Fruit fly (Drosophila melanogaster): Measurements from ENCODE around the gene Stat92E.

Gene Stat92E

DNA sequence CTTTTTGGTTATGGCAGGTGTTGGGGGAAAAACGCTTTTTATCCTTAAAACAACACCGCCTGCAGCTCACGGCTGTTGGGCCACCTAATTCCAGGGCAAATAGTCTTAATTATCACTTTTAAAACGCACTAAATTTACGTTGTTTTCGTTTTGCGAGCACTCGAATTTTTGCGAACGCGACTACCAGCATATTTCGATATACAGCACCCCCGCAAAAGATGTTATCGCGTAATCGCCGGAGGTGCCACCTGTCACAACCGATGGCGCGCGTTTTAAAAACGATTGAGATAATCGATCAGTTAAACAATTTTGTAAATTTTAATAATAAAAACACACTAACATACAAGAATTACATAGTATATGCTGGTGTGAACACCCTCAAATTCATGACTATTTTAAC lies at the start of gene Stat92E:
Gene Stat92E, minus strand, starts transcription at position 219 of the 400 bp plus-strand sequence.
- TF ChIP-seq CG17801 (GFP tag; optimal IDR thresholded peaks at IDR 0.05; ENCODE audit: partially characterized antibody): no peak

DNA sequence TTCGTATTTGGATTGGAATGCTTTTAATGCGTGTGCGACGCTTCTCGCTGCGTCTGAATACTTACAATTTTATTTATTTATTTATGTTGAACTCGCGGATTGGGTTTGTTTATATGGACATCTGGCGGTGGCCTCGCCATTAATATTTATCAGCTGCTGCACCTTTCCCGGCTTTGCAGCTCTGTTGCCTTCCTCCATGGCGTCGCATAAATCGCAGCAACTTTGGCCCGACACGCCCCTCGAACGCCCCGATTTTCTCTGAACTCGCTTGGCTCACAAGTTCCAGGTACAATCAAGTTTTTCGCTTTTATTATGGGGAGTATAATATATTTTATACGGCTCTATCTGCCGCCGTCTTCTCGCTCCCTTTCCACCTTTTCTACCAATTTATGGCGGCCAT lies 48.0 kb upstream of the Stat92E start:
- no peak for TF ChIP-seq CG17801 (GFP tag; optimal IDR thresholded peaks at IDR 0.05; ENCODE audit: partially characterized antibody)

DNA sequence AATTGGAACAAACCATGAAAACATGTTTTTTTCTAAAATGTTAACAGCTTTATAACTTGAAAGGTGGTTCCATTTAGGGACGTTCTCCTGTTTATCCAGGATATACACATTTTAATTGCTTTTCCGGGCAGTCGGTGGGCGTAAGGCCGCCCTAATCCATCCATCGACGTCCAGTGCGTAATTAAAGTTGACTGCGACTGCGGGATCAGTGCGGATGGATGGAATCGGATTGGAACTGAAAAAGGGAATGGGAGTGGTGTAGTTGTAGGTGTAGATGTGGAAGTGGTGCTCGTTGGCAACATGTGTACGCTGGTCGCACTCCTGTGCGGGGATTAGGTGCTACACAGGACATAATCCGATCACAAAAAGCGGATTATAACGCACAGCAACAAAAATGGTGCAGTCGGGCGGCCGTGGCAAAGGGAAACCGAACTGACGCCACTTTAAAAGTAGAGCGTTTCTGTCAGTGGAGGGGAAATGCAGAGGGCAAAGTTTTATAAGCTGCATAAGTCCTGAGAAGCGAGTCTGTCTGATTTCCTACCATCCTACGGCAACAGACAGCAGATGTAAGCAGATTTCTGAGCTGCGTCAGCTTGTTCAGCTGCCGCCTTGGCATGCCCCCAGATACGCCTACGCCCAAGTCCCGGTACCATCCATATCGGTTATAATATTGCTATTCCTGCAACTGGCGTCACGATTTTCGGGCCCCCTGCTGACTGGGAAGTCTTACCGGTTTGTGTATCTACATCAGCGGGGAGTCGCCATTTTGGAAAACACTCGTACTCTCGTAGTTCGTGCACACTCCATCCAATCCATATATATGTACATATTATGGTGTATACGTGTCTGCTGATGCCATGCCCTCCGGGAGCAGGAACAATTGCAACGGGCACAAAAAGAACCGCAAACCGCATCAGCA lies 45.6 kb upstream of the Stat92E start:
- no peak for TF ChIP-seq CG17801 (GFP tag; optimal IDR thresholded peaks at IDR 0.05; ENCODE audit: partially characterized antibody)

DNA sequence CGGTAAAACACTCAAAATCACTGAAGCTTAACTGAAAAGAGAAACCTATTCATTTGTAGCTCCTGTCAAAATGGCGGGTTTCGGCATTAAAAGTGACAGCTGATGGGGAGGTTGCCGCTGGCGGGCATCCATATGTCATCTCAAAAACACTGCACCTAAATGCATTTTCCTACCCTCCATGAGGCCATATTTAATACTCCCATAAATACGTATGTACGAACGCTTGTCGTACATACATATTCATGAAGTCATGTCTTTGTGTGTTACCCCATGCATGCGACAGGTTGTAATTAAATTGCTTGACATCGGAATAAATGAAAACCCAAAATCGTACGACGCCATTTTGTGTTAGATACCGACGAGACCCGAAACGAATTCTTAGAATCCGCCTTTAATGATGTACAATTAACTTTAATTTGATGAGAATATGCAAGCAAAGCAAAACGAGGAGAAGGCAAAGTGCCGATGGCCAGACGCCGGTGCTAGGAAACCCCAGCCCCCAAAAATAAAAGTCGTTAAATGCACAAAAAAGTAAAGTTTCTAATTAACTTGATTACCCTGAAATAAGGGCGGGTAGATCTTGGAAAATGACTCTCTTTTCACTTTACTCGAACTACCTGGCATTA lies 44.3 kb upstream of the Stat92E start:
- no peak for TF ChIP-seq CG17801 (GFP tag; optimal IDR thresholded peaks at IDR 0.05; ENCODE audit: partially characterized antibody)

DNA sequence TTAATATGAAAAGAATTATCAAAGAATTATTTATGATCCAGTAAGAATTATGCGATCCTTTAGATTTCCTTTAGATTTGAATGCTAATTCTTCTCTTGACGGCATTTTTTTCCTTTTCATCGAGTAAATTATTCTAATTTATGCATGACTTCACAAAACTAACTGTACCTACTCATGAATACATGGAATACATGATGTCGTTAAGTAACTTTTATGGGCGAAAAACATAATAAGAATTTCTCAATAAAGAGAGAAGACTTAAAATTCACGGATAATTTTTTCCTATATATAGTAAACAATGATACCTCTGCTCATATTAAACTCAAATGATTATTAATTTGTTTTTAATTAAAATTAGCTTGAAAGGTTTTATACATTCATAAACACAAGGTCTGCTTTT lies 43.8 kb upstream of the Stat92E start:
- TF ChIP-seq CG17801 (GFP tag; optimal IDR thresholded peaks at IDR 0.05; ENCODE audit: partially characterized antibody): no peak

DNA sequence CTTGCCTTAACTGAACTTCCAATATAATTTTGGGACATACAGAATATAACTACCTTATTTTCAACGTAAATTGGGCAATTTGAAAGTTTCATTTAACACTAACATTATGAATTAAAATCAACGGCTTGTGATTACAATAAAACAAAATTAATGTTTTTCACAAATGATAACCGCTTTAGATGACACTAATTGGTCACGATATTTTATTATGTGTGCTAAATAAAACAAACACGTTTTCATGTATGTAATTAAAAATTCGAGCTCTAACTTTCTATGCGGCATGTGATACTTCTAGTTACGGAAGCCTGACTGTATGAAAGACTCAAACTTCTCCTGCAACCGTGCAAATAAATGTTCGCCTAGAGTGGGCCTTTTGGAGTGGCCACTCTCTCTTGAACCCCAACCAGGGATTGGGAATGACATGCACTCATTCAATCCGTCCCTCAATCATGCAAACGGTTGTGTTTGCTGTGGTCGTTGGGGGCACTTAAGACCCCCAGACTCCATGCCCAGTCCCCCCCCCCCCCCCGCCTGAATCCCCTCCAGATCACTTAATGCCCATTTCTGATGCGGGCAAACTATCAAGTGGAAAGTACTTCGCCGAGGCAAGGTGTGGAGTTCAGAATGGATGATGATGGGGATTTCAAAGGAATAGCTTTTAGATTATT lies 43.2 kb upstream of the Stat92E start:
- no peak for TF ChIP-seq CG17801 (GFP tag; optimal IDR thresholded peaks at IDR 0.05; ENCODE audit: partially characterized antibody)

DNA sequence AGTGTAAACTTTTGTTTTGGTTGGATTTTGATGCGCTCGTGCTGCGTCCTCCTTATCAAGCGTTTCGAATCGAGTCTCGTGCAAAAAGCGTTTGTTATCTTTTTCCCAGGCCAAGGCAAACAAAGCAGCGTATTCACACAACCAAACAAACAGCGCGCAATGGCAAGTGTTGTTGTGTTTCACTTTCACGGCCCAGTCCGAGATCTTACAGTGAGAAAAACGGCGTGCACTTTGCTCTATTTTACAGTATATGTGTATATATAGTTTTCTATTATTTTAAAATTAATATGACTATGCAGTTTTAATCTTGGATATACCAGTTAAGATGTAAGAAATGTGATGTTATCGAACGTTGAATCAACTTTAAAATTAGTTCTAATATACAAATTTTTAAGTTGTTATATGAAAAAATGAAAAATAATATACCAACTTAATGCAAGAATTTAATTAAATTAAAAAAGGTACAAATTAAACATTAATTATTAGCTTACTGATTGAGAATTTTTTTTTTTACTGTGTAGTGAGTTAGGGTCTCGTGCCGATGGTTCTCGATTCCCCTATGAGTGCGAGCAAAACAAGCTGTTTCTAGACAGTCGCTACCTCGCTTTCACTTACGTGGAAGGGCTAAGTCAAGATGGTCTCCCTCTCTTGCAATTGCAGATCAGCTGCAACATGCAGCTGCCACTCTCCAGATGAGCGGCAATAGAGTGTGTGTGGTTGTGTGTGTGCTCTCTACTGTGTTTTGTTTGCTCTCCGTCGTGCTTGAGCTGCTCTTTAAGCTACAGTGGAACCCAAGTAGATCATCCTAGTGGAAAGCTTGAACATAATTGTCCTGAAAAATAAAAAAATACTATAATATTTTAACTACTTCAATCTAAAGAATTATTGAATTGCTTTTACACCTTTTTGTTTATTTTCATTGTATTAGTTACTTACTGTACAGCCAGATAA lies 42.4 kb upstream of the Stat92E start:
- peak; percentile 89 for TF ChIP-seq CG17801 (GFP tag; optimal IDR thresholded peaks at IDR 0.05; ENCODE audit: partially characterized antibody)

DNA sequence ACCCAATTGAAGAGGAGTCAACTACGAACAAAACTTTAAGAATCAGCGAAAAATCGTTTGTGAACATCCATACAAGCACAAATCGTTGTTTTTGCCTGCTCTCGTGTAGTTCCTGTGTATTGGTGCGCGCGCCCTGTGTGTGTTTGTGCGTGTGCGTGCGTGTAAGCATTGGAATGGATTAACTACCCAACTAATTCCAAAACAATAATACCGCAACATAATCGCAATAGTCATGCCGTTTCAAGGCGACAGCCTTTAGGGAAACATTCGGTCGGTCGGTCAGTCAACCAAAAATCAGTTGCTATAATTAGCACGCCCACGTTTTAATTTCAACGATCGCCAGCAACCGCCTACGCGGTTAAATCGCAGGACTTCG lies 41.3 kb upstream of the Stat92E start:
- TF ChIP-seq CG17801 (GFP tag; optimal IDR thresholded peaks at IDR 0.05; ENCODE audit: partially characterized antibody): no peak

DNA sequence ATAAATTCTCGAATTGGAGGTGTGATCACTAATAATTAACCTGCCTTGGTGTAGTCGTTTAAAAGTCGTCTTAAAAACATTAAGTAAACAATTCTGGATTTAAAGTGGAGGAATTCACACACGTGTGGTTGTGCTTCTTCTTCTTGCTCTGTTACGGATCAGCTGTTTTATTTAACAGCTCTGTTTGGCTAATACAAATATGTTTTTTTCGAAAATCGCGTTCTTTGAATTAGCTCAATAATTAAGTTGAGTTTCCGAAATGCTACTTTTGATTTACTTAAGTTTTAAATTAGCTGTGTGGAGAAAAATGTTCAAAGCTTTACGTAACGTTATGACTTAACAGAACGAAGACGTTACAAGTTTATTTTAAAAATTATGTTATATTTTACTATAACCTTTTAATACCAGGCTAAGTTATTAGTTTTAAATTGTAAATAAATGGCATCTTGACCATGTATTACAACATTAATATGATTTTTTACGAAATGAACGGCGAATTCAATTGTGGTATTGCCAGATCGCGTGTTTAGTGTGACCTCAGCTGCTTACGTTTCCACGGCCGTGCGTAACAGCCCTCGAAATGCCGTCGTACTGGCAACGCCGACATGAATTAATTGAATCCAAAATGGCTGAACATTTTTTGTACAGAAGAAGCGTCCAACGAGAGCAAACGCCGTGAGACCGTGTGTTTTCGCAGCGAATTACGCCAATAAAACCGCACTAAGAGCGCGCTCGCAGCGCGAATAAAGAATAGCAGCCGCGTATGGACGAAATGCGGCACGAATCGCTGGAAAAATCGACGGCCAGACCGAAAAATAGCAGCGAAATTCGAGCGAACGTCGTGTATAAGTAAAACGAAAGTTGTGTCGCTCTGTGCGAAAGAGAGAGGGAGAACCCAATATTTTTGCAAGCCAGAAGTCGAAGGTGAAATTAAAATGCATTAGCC lies 40.7 kb upstream of the Stat92E start, which contains the start of the genes Pus1 and bon:
Gene Pus1, minus strand, starts transcription at position 155 of the 946 bp plus-strand sequence.
Gene bon, plus strand, starts transcription at position 623 of the 946 bp plus-strand sequence.
- TF ChIP-seq CG17801 (GFP tag; optimal IDR thresholded peaks at IDR 0.05; ENCODE audit: partially characterized antibody): peak; percentile 35

DNA sequence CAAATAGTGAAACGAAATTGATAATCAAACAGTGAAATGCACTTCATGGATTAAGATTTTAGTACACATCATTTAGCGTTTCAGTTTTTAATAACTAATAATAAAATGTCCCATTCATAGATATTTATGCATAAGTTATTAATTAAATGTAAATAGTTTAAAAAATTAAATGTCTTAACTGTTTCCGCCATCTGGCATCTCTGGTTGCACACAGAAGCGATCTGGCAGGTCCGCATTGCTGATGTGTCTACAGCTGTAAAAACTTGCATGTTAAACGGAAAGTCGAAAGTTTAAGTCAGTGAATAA lies 36.3 kb upstream of the Stat92E start, which contains the start of gene Srp72:
Gene Srp72, plus strand, starts transcription at position 232 of the 306 bp plus-strand sequence.
- TF ChIP-seq CG17801 (GFP tag; optimal IDR thresholded peaks at IDR 0.05; ENCODE audit: partially characterized antibody): peak; percentile 67

DNA sequence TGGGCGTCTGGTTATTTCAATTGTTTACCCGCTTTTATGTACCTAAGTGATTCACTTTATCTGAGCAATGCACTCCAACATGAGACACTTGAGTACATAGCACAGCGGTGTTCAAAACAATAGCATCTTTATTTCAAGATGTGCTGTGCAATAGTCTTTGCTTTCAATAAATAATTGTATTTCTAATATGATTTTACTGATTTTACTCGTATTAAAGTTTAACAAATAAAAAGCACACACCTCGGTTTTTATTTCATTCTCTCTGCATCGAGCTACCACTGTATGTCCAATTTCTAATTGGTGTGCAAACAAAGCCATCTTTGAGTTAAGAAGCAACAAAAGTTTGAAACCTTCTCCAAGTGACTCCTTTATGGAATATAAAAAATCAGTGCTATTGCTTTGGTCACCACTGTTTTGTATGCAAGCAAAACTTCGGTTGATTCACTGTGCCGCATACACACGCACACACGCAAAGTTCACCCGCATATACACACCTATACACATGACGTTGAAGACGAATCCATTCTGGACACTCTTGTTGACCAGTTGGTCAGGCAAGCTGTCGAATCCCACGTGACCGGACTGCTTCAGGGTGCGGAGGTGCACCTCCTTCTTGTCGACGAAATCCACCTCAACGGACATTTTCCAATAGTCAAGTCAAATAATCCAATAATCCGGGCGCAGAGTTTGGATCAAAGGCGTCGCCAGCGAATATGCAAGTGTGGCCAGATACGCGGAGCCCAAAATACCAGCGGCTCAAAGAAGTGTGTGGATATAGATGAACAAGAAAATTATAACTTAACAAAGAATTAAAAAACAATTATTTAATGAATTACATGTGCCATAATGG lies 35.7 kb upstream of the Stat92E start, which contains the start of gene Septin2:
Gene Septin2, minus strand, starts transcription at position 727 of the 850 bp plus-strand sequence.
- peak; percentile 65 for TF ChIP-seq CG17801 (GFP tag; optimal IDR thresholded peaks at IDR 0.05; ENCODE audit: partially characterized antibody)

DNA sequence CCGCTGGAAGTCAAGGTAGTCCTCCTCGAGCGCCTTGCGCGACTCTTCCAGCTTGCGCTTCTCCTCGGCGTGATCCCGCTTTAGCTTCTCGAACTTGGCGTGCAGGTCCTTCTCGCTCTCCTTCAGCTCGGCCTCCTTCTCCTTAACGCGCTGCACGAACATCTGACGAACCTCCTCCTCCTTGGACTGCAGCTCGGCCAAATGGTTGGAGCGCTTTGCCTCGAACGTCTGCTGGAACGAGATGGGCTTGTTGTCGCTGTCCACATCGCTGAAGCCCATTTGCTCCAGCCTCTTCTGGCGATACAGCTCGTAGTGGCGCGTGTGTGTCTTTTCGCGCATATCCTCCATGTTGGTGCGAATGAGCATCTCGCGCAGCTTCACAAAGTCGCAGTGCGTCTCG lies 34.3 kb upstream of the Stat92E start:
- no peak for TF ChIP-seq CG17801 (GFP tag; optimal IDR thresholded peaks at IDR 0.05; ENCODE audit: partially characterized antibody)
